Worm (Caenorhabditis elegans) whole organism, L4/young adult: ENCODE measurements around the gene nhr-129.

Experiments
- W03F9.2 ChIP-seq: fragments of 150-350 bp; optimal IDR thresholded peaks from 2 replicates; lab custom pipeline; 2014; ENCODE audit warnings: missing biosample characterization, missing genetic modification characterization
- dao-5 ChIP-seq: sonication (generic microtip); optimal IDR thresholded peaks from 2 replicates; lab custom pipeline; 2016; ENCODE audit warnings: missing genotype, missing genetic modification characterization, moderate library complexity, missing compliant biosample characterization
- him-1 ChIP-seq: sonication (generic microtip); optimal IDR thresholded peaks from 2 replicates; lab custom pipeline; 2016; ENCODE audit warnings: missing genotype, missing genetic modification reagents, missing genetic modification characterization, missing compliant biosample characterization

nhr-129 gene

DNA sequence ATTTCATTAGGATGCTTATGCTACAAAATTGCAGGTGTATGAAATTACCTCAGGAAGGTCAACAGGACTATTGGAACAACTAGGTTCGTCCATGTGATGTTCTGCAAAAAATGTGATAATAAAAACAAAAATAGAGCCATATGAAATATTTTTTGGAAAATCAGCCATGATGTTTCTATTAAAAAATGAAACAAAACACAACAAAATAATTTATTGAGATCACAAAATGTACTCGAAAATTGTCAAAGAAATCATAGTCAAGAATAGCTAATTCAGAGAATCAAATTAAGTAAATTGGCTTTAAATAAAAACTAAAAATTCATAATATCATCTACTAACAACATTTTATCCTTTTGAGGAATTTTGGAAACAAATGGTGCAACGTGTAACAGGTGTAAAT lies at the start of gene nhr-129:
Gene nhr-129, minus strand, starts transcription at position 101 of the 400 bp plus-strand sequence.
- TF ChIP-seq W03F9.2 (tag; lab: Kevin White, UChicago) (no peak), dao-5 (no peak)

ce11 chrV:13380178-13380577 lies 49.4 kb upstream of the nhr-129 start, which contains the start of gene ifbp-1:
Gene ifbp-1, minus strand, starts transcription at chrV:13380262.
- no peak for TF ChIP-seq dao-5
- TF ChIP-seq W03F9.2 (tag; lab: Kevin White, UChicago) = no peak
- no peak for TF ChIP-seq him-1

- TF ChIP-seq dao-5 (no peak), W03F9.2 (tag; lab: Kevin White, UChicago) (no peak), him-1 (no peak)
Observed at ce11 chrV:13377130-13377529, 46.3 kb upstream of the nhr-129 start.

- TF ChIP-seq W03F9.2 (tag; lab: Kevin White, UChicago) = no peak
- no peak for TF ChIP-seq dao-5
- no peak for TF ChIP-seq him-1
Observed at ce11 chrV:13375861-13376260, 45.0 kb upstream of the nhr-129 start.

DNA sequence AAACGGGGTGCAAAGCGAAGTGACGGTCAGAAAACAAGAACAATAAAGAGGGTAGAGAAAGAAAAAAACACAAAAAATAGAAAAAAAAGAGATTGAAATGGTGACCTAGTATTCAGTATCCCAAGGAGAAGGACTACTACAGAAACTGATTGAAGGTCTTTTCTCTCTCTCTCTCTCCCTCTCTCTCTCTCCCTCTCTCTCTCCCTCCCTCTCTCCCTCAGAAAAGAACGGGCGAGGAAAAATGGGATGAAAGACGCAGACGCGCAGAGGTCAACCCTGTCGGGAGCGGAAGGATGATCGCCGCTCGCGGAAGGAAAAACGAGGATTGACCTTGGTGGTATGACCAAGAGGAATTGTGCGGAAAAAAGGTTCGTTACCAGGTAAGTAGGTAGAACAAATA lies 43.7 kb upstream of the nhr-129 start:
- no peak for TF ChIP-seq him-1
- TF ChIP-seq W03F9.2 (tag; lab: Kevin White, UChicago) = no peak
- no peak for TF ChIP-seq dao-5

DNA sequence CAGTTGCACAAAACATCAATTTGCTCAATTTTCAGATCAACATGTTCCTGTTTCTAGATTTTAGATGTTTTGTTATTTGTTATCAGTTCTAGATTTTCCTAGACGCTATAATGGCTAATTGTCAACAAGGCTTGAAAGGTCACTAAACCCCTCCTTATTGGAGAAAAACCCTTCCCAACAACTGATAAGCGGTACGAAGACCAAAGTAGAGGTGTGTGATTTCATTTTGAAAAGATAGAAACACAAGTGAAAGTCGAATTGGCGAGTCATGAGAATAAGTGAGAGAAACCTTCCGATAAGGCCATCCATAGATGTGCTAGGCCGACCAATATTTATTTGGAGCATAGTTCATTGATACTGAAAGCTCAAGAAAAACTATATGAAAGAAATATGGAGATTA lies 42.8 kb upstream of the nhr-129 start:
- TF ChIP-seq him-1 (no peak), W03F9.2 (tag; lab: Kevin White, UChicago) (no peak), dao-5 (no peak)

- TF ChIP-seq him-1 (no peak), W03F9.2 (tag; lab: Kevin White, UChicago) (no peak), dao-5 (no peak)
Observed at ce11 chrV:13372821-13373220, 42.0 kb upstream of the nhr-129 start.

DNA sequence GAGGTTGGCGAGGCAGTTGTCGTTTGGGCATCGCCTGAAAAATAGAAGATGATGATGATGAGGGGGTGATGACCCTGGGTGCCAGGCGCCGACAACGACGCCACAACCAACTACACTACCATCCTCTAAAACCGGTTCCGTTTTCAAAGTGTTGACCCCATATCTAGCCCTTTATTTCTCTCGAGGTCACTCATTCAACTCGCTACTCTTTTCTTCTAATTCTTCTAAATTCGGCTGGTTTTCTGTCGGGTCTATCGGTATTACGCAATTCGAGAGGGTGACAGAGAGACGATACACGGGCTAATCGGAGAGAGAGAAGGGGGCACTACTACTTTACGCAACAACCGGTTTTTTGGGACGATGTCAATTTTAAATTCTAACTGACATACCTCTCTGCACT lies 40.5 kb upstream of the nhr-129 start:
- TF ChIP-seq W03F9.2 (tag; lab: Kevin White, UChicago) (no peak), him-1 (no peak), dao-5 (no peak)

- TF ChIP-seq him-1 (no peak), dao-5 (no peak), W03F9.2 (tag; lab: Kevin White, UChicago) (no peak)
Observed at ce11 chrV:13370265-13370664, 39.4 kb upstream of the nhr-129 start.

DNA sequence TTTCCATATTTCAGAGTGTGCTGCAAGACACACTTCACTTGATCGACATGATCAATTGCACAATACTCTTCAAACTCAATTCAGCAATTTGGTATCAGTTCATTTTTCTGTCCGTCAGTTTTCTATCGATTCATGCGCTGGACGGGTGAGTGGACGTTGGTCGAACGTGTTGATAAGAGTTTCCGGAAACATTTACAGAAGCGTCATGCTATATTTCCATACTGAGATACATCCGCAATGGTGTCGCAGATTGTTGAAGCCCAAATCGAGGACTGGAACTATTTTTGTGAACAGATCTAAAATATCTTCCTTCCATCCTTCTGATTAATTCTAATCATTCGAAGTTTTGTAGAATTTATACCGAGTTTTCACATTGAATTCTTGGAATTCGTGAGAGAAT lies 38.8 kb upstream of the nhr-129 start:
- no peak for TF ChIP-seq W03F9.2 (tag; lab: Kevin White, UChicago)
- no peak for TF ChIP-seq dao-5
- no peak for TF ChIP-seq him-1

- TF ChIP-seq dao-5 = no peak
- no peak for TF ChIP-seq W03F9.2 (tag; lab: Kevin White, UChicago)
Observed at ce11 chrV:13367024-13367423, 36.2 kb upstream of the nhr-129 start, which contains the start of gene srx-125. Gene srx-125, plus strand, starts transcription at chrV:13367324.

DNA sequence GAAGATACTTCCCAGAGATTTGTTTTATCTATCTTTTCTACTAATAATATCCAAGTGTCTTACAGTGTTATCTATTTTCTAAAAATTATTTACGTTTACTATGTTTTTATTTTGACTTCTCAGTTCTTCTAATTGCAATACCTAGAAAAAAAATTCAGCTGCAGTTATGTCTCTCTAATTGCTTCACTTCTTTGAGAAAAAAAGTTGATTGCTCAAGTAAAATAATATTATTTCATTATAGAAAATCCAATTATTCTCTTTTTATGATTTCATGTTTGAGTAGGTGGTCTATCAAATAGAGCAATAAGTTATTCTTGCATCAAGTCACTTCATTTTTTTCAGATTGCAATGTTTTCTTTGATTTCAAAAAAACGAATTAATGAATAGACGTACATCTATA lies 35.7 kb upstream of the nhr-129 start:
- TF ChIP-seq W03F9.2 (tag; lab: Kevin White, UChicago) = no peak
- no peak for TF ChIP-seq dao-5
- no peak for TF ChIP-seq him-1

- TF ChIP-seq dao-5 (no peak), him-1 (no peak), W03F9.2 (tag; lab: Kevin White, UChicago) (no peak)
Observed at ce11 chrV:13364227-13364626, 33.4 kb upstream of the nhr-129 start.

ce11 chrV:13363415-13363814 lies 32.6 kb upstream of the nhr-129 start, which contains the start of gene srg-46:
Gene srg-46, plus strand, starts transcription at chrV:13363715.
- TF ChIP-seq W03F9.2 (tag; lab: Kevin White, UChicago) (no peak), dao-5 (no peak), him-1 (no peak)

DNA sequence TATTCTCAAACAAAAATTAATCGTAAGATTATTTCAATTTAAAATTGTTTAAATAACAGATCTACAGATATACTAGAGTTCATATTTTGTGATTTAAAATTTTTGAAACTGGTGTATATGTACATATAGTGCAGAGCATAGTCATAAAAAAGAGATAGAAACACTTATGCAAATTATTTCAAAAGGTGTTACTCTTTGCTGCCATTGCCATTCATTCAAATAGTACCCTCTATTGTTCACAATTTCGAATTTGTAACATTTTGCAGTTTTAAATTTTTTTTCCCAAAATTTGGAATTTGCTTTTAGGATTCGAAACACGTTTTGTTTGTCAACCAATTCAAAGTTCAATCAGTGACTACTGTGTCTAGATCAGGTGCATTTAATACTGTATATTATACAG lies 29.4 kb upstream of the nhr-129 start, which contains the start of gene F32H5.4:
Gene F32H5.4, plus strand, starts transcription at position 301 of the 400 bp plus-strand sequence.
- TF ChIP-seq dao-5 = no peak
- TF ChIP-seq him-1 = no peak
- TF ChIP-seq W03F9.2 (tag; lab: Kevin White, UChicago) = no peak

ce11 chrV:13358823-13359592 lies 28.2 kb upstream of the nhr-129 start, which contains the start of gene F32H5.3:
Gene F32H5.3, plus strand, starts transcription at chrV:13359335.
- TF ChIP-seq W03F9.2 (tag; lab: Kevin White, UChicago) = no peak
- no peak for TF ChIP-seq dao-5
- no peak for TF ChIP-seq him-1
